Fruit fly (Drosophila melanogaster) whole organism, prepupa: ENCODE results near the gene Npc2b.

Experiments used
- CG16779 ChIP-seq: fragments of 200-800 bp; sonication (Bioruptor generic); optimal IDR thresholded peaks from 3 replicates; lab custom pipeline; 2017; ENCODE audit warnings: missing biosample characterization, mild to moderate bottlenecking, missing genetic modification characterization
- CG34406 ChIP-seq: fragments of 200-800 bp; sonication (Bioruptor generic); optimal IDR thresholded peaks from 3 replicates; lab custom pipeline; 2016; ENCODE audit warnings: missing biosample characterization, missing genetic modification characterization
- Sox102F ChIP-seq: fragments of 200-800 bp; sonication (Bioruptor generic); optimal IDR thresholded peaks from 2 replicates; lab custom pipeline; 2016; ENCODE audit warnings: missing biosample characterization, mild to moderate bottlenecking, missing genetic modification characterization
- esn ChIP-seq: fragments of 200-800 bp; sonication (Bioruptor generic); optimal IDR thresholded peaks from 2 replicates; lab custom pipeline; 2016; ENCODE audit warnings: missing biosample characterization, mild to moderate bottlenecking, missing genetic modification characterization, moderate library complexity
- ss ChIP-seq, 2 experiments: fragments of 200-800 bp; sonication (Bioruptor generic); optimal IDR thresholded peaks; 2 replicates in 1 of 2; 3 replicates in 1 of 2; lab custom pipeline; 2017 to 2018; ENCODE audit warnings: mild to moderate bottlenecking in 2 of 2, missing biosample characterization in 2 of 2, missing genetic modification characterization in 2 of 2, moderate library complexity in 1 of 2

- TF ChIP-seq ss (GFP tag; optimal IDR thresholded peaks at IDR 0.05; lab: Kevin White, UChicago) (no peak), CG34406 (GFP tag; lab: Kevin White, UChicago) (no peak), Sox102F (GFP tag; lab: Kevin White, UChicago) (no peak), CG16779 (tag; lab: Kevin White, UChicago) (no peak), esn (GFP tag; lab: Kevin White, UChicago) (no peak)
Measured at dm6 chr3R:14096792-14097191, 7.5 kb downstream of the Npc2b start, which contains the start of gene CCHa1.
